Worm (Caenorhabditis elegans) whole organism, late embryonic: Measurements from ENCODE around the gene nep-16.
A peak's percentile ranks its signal among the peaks of the same experiment; 100 is the strongest.

Experiments
- C08G9.2 ChIP-seq: sonication (generic microtip); optimal IDR thresholded peaks from 2 replicates; lab custom pipeline; 2016; ENCODE audit warnings: mild to moderate bottlenecking, missing genetic modification characterization, moderate library complexity, missing compliant biosample characterization
- F13H6.1 ChIP-seq: sonication (generic microtip); optimal IDR thresholded peaks from 2 replicates; lab custom pipeline; 2016; ENCODE audit warnings: missing genetic modification characterization, missing compliant biosample characterization
- K02D7.2 ChIP-seq: sonication (generic microtip); optimal IDR thresholded peaks from 2 replicates; lab custom pipeline; 2017; ENCODE audit warnings: mild to moderate bottlenecking, missing genetic modification characterization, missing compliant biosample characterization
- K09A11.1 ChIP-seq: sonication (generic microtip); optimal IDR thresholded peaks from 2 replicates; lab custom pipeline; 2017; ENCODE audit warnings: antibody characterized with exemption, mild to moderate bottlenecking, missing genetic modification characterization, missing compliant biosample characterization; ENCODE audit not compliant: insufficient read depth
- Y22D7AL.16 ChIP-seq: sonication (generic microtip); optimal IDR thresholded peaks from 2 replicates; lab custom pipeline; 2016; ENCODE audit warnings: missing genetic modification characterization, missing compliant biosample characterization
- ama-1 ChIP-seq: fragments of 150-350 bp; optimal IDR thresholded peaks from 2 replicates; lab custom pipeline; 2014
- ceh-14 ChIP-seq: sonication (generic microtip); optimal IDR thresholded peaks from 2 replicates; lab custom pipeline; 2016; ENCODE audit warnings: missing genotype, missing genetic modification characterization, missing compliant biosample characterization
- ceh-19 ChIP-seq: fragments of 200-800 bp; sonication (Bioruptor generic); optimal IDR thresholded peaks from 2 replicates; lab custom pipeline; 2018; ENCODE audit warnings: mild to moderate bottlenecking, missing genetic modification characterization, missing compliant biosample characterization
- ceh-24 ChIP-seq: sonication (generic microtip); optimal IDR thresholded peaks from 2 replicates; lab custom pipeline; 2016; ENCODE audit warnings: mild to moderate bottlenecking, missing genetic modification characterization, missing compliant biosample characterization
- ceh-30 ChIP-seq: fragments of 150-350 bp; optimal IDR thresholded peaks from 2 replicates; lab custom pipeline; 2014; ENCODE audit warnings: missing biosample characterization, missing genetic modification characterization
- ceh-31 ChIP-seq: sonication (generic microtip); optimal IDR thresholded peaks from 2 replicates; lab custom pipeline; 2016; ENCODE audit warnings: missing genetic modification characterization, missing compliant biosample characterization
- ceh-34 ChIP-seq: sonication (generic microtip); optimal IDR thresholded peaks from 2 replicates; lab custom pipeline; 2016; ENCODE audit warnings: mild to moderate bottlenecking, missing genetic modification characterization, missing compliant biosample characterization
- ceh-48 ChIP-seq: sonication (generic microtip); optimal IDR thresholded peaks from 2 replicates; lab custom pipeline; 2016; ENCODE audit warnings: missing genetic modification characterization, inconsistent platforms, missing compliant biosample characterization
- ceh-6 ChIP-seq: fragments of 200-800 bp; sonication (Bioruptor generic); optimal IDR thresholded peaks from 2 replicates; lab custom pipeline; 2018; ENCODE audit warnings: mild to moderate bottlenecking, missing genetic modification characterization, missing compliant biosample characterization
- che-1 ChIP-seq: sonication (generic microtip); optimal IDR thresholded peaks from 2 replicates; lab custom pipeline; 2016; ENCODE audit warnings: mild to moderate bottlenecking, missing genetic modification characterization, missing compliant biosample characterization
- dmd-4 ChIP-seq: sonication (generic microtip); optimal IDR thresholded peaks from 2 replicates; lab custom pipeline; 2016; ENCODE audit warnings: borderline replicate concordance, missing genetic modification characterization, missing compliant biosample characterization
- dve-1 ChIP-seq: sonication (generic microtip); optimal IDR thresholded peaks from 2 replicates; lab custom pipeline; 2017; ENCODE audit warnings: antibody characterized with exemption, mild to moderate bottlenecking, missing genetic modification characterization, missing compliant biosample characterization
- elt-2 ChIP-seq: sonication (generic microtip); optimal IDR thresholded peaks from 2 replicates; lab custom pipeline; 2016; ENCODE audit warnings: missing genetic modification reagents, missing genetic modification characterization, missing compliant biosample characterization
- elt-4 ChIP-seq: sonication (generic microtip); optimal IDR thresholded peaks from 2 replicates; lab custom pipeline; 2016; ENCODE audit warnings: missing genetic modification characterization, missing compliant biosample characterization
- eyg-1 ChIP-seq: sonication (generic microtip); optimal IDR thresholded peaks from 2 replicates; lab custom pipeline; 2016; ENCODE audit warnings: missing genotype, missing genetic modification characterization, missing compliant biosample characterization
- fax-1 ChIP-seq: sonication (generic microtip); optimal IDR thresholded peaks from 2 replicates; lab custom pipeline; 2016; ENCODE audit warnings: missing genotype, missing genetic modification characterization, missing compliant biosample characterization
- fkh-10 ChIP-seq: fragments of 150-350 bp; optimal IDR thresholded peaks from 2 replicates; lab custom pipeline; 2014; ENCODE audit warnings: missing biosample characterization, missing genetic modification reagents, missing genetic modification characterization
- fkh-6 ChIP-seq: sonication (generic microtip); optimal IDR thresholded peaks from 2 replicates; lab custom pipeline; 2016; ENCODE audit warnings: missing genetic modification characterization, missing compliant biosample characterization
- gmeb-2 ChIP-seq: sonication (generic microtip); optimal IDR thresholded peaks from 2 replicates; lab custom pipeline; 2016; ENCODE audit warnings: missing genetic modification characterization, inconsistent platforms, missing compliant biosample characterization
- hlh-13 ChIP-seq: fragments of 200-800 bp; sonication (Bioruptor generic); optimal IDR thresholded peaks from 2 replicates; lab custom pipeline; 2018; ENCODE audit warnings: mild to moderate bottlenecking, missing genetic modification characterization, missing compliant biosample characterization
- hlh-15 ChIP-seq: sonication (generic microtip); optimal IDR thresholded peaks from 2 replicates; lab custom pipeline; 2016; ENCODE audit warnings: missing genetic modification characterization, missing compliant biosample characterization
- hlh-8 ChIP-seq: sonication (generic microtip); optimal IDR thresholded peaks from 2 replicates; lab custom pipeline; 2016; ENCODE audit warnings: missing genotype, missing genetic modification characterization, missing compliant biosample characterization
- lin-11 ChIP-seq: fragments of 200-800 bp; sonication (Bioruptor generic); optimal IDR thresholded peaks from 2 replicates; lab custom pipeline; 2018; ENCODE audit warnings: mild to moderate bottlenecking, missing genetic modification characterization, missing compliant biosample characterization
- nfya-1 ChIP-seq: sonication (generic microtip); optimal IDR thresholded peaks from 2 replicates; lab custom pipeline; 2017; ENCODE audit warnings: missing genetic modification characterization, mild to moderate bottlenecking, missing compliant biosample characterization, antibody characterized with exemption, moderate library complexity
- nhr-232 ChIP-seq: sonication (generic microtip); optimal IDR thresholded peaks from 2 replicates; lab custom pipeline; 2016; ENCODE audit warnings: missing genetic modification characterization, missing compliant biosample characterization
- odd-2 ChIP-seq: sonication (generic microtip); optimal IDR thresholded peaks from 2 replicates; lab custom pipeline; 2017; ENCODE audit warnings: antibody characterized with exemption, mild to moderate bottlenecking, missing genetic modification characterization, missing compliant biosample characterization
- pag-3 ChIP-seq: sonication (generic microtip); optimal IDR thresholded peaks from 2 replicates; lab custom pipeline; 2016; ENCODE audit warnings: missing compliant biosample characterization, missing genetic modification characterization, borderline replicate concordance
- pax-1 ChIP-seq: fragments of 150-350 bp; optimal IDR thresholded peaks from 2 replicates; lab custom pipeline; 2014; ENCODE audit warnings: missing biosample characterization, missing genetic modification characterization
- pha-2 ChIP-seq: sonication (generic microtip); optimal IDR thresholded peaks from 2 replicates; lab custom pipeline; 2017; ENCODE audit warnings: mild to moderate bottlenecking, missing genetic modification characterization, missing compliant biosample characterization
- pha-4 ChIP-seq: fragments of 150-350 bp; optimal IDR thresholded peaks from 2 replicates; lab custom pipeline; 2018; ENCODE audit warnings: missing biosample characterization, missing genetic modification reagents, missing genetic modification characterization
- ref-2 ChIP-seq: sonication (generic microtip); optimal IDR thresholded peaks from 2 replicates; lab custom pipeline; 2016; ENCODE audit warnings: missing genetic modification characterization, missing compliant biosample characterization
- rnt-1 ChIP-seq: sonication (generic microtip); optimal IDR thresholded peaks from 2 replicates; lab custom pipeline; 2016; ENCODE audit warnings: missing genetic modification characterization, missing compliant biosample characterization
- sox-2 ChIP-seq: fragments of 200-800 bp; sonication (Bioruptor generic); IDR thresholded peaks from 2 replicates; pipeline ENCODE4 v1.3.6; 2022; ENCODE audit warnings: missing genetic modification reagents, missing genetic modification characterization, missing compliant biosample characterization
- sox-4 ChIP-seq: sonication (generic microtip); optimal IDR thresholded peaks from 2 replicates; lab custom pipeline; 2017; ENCODE audit warnings: mild to moderate bottlenecking, missing genetic modification characterization, inconsistent platforms, missing compliant biosample characterization
- syd-9 ChIP-seq: sonication (generic microtip); optimal IDR thresholded peaks from 2 replicates; lab custom pipeline; 2016; ENCODE audit warnings: mild to moderate bottlenecking, missing genetic modification characterization, moderate library complexity, missing compliant biosample characterization
- tbx-2 ChIP-seq: sonication (generic microtip); optimal IDR thresholded peaks from 2 replicates; lab custom pipeline; 2016; ENCODE audit warnings: missing genetic modification characterization, missing compliant biosample characterization
- ttx-3 ChIP-seq: sonication (generic microtip); optimal IDR thresholded peaks from 2 replicates; lab custom pipeline; 2016; ENCODE audit warnings: missing genetic modification reagents, missing genetic modification characterization, missing compliant biosample characterization
- unc-3 ChIP-seq, 2 experiments: fragments of 200-800 bp in 1 of 2; sonication (Bioruptor generic) in 1 of 2; sonication (generic microtip) in 1 of 2; conservative IDR thresholded peaks in 1 of 2; optimal IDR thresholded peaks in 1 of 2; 2 replicates each; pipeline versions ENCODE4 v1.3.6 to Lab custom; 2016 to 2022; ENCODE audit warnings: missing compliant biosample characterization in 2 of 2, missing genetic modification characterization in 2 of 2, missing genetic modification reagents in 1 of 2
- unc-42 ChIP-seq: sonication (generic microtip); optimal IDR thresholded peaks from 2 replicates; lab custom pipeline; 2016; ENCODE audit warnings: missing genotype, missing genetic modification characterization, missing compliant biosample characterization
- ztf-16 ChIP-seq: sonication (generic microtip); optimal IDR thresholded peaks from 2 replicates; lab custom pipeline; 2017; ENCODE audit warnings: missing genetic modification characterization, missing compliant biosample characterization

nep-16 gene

ce11 chrIV:7623868-7624267, 17.8 kb downstream of the nep-16 start:
- TF ChIP-seq ceh-31: peak; percentile 0
- no peak for TF ChIP-seq dmd-4 (tag; lab: Kevin White, UChicago)
- peak; percentile 6 for TF ChIP-seq Y22D7AL.16
- peak; percentile 26 for TF ChIP-seq unc-42 (tag; lab: Kevin White, UChicago)

- TF ChIP-seq dve-1 (tag; lab: Kevin White, UChicago) (no peak), hlh-8 (tag; lab: Kevin White, UChicago) (no peak), nfya-1 (tag; lab: Kevin White, UChicago) (no peak), C08G9.2 (no peak), ceh-19 (GFP tag; lab: Kevin White, UChicago) (no peak), ceh-48 (tag; lab: Kevin White, UChicago) (no peak), hlh-13 (GFP tag; lab: Kevin White, UChicago) (no peak), dmd-4 (tag; lab: Kevin White, UChicago) (no peak), ceh-24 (tag; lab: Kevin White, UChicago) (no peak), odd-2 (no peak), rnt-1 (tag; lab: Kevin White, UChicago) (no peak), pha-2 (tag; lab: Kevin White, UChicago) (no peak), elt-2 (tag; lab: Kevin White, UChicago) (no peak), pha-4 (tag; lab: Kevin White, UChicago) (no peak), fkh-10 (GFP tag; lab: Kevin White, UChicago) (no peak), ttx-3 (tag; lab: Kevin White, UChicago) (no peak)
Measured at ce11 chrIV:7623078-7623477, 18.6 kb downstream of the nep-16 start.

ce11 chrIV:7620450-7620849, 21.2 kb downstream of the nep-16 start:
- TF ChIP-seq ceh-31 (peak; percentile 46), unc-42 (tag; lab: Kevin White, UChicago) (peak; percentile 32), ceh-14 (peak; percentile 5), syd-9 (tag; lab: Kevin White, UChicago) (no peak)

- TF ChIP-seq ceh-6: no peak
- TF ChIP-seq tbx-2 (tag; lab: Kevin White, UChicago): no peak
- TF ChIP-seq hlh-15 (tag; lab: Kevin White, UChicago): no peak
- TF ChIP-seq elt-4 (tag; lab: Kevin White, UChicago): no peak
- TF ChIP-seq elt-2 (tag; lab: Kevin White, UChicago): no peak
- TF ChIP-seq ceh-30: no peak
- no peak for TF ChIP-seq K02D7.2 (tag; lab: Kevin White, UChicago)
- peak; percentile 11 for TF ChIP-seq nfya-1 (tag; lab: Kevin White, UChicago)
- no peak for TF ChIP-seq ceh-14
- no peak for TF ChIP-seq F13H6.1 (tag; lab: Kevin White, UChicago)
- no peak for TF ChIP-seq Y22D7AL.16
- TF ChIP-seq rnt-1 (tag; lab: Kevin White, UChicago): no peak
- TF ChIP-seq pag-3: peak; percentile 14
- peak; percentile 79 for TF ChIP-seq unc-42 (tag; lab: Kevin White, UChicago)
- no peak for TF ChIP-seq fkh-6 (tag; lab: Kevin White, UChicago)
- TF ChIP-seq fkh-10 (GFP tag; lab: Kevin White, UChicago): no peak
- TF ChIP-seq ceh-34: peak; percentile 28
- TF ChIP-seq eyg-1 (tag; lab: Kevin White, UChicago): no peak
- no peak for TF ChIP-seq nhr-232 (tag; lab: Kevin White, UChicago)
- TF ChIP-seq sox-4 (tag; lab: Kevin White, UChicago): no peak
- TF ChIP-seq che-1 (tag; lab: Kevin White, UChicago): no peak
- TF ChIP-seq fax-1: no peak
- no peak for TF ChIP-seq sox-2
- TF ChIP-seq pax-1 (tag; lab: Kevin White, UChicago): no peak
- TF ChIP-seq lin-11: no peak
- TF ChIP-seq ceh-19 (GFP tag; lab: Kevin White, UChicago): no peak
- no peak for TF ChIP-seq ceh-24 (tag; lab: Kevin White, UChicago)
- TF ChIP-seq C08G9.2: peak; percentile 8
- TF ChIP-seq unc-3 (GFP tag; conservative IDR thresholded peaks at IDR 0.05; lab: Robert Waterston, UW): no peak
- no peak for TF ChIP-seq unc-3 (tag; optimal IDR thresholded peaks at IDR 0.05; lab: Kevin White, UChicago)
- TF ChIP-seq ztf-16 (tag; lab: Kevin White, UChicago): no peak
- no peak for TF ChIP-seq ref-2
- no peak for TF ChIP-seq K09A11.1 (tag; lab: Kevin White, UChicago)
- TF ChIP-seq ama-1 (lab: Kevin White, UChicago): no peak
- no peak for TF ChIP-seq gmeb-2 (tag; lab: Kevin White, UChicago)
Measured at ce11 chrIV:7619261-7619660, 22.4 kb downstream of the nep-16 start.
